Worm (Caenorhabditis elegans) whole organism, young adult: ENCODE data around the gene dnj-25.

Source experiments
- B0019.2 ChIP-seq: fragments of 200-800 bp; sonication (Bioruptor generic); conservative IDR thresholded peaks from 2 replicates; pipeline ENCODE4 v1.3.6; 2022; ENCODE audit warnings: missing genetic modification reagents, missing genetic modification characterization, missing compliant biosample characterization
- C06A6.2 ChIP-seq: fragments of 200-800 bp; sonication (Bioruptor generic); conservative IDR thresholded peaks from 2 replicates; pipeline ENCODE4 v1.3.6; 2022; ENCODE audit warnings: missing genetic modification characterization, missing compliant biosample characterization
- C17E4.6 ChIP-seq: fragments of 200-800 bp; sonication (Bioruptor generic); IDR thresholded peaks from 2 replicates; pipeline ENCODE4 v1.3.6; 2022; ENCODE audit warnings: missing genetic modification reagents, missing genetic modification characterization, missing compliant biosample characterization
- F10E7.11 ChIP-seq: sonication (generic microtip); optimal IDR thresholded peaks from 2 replicates; lab custom pipeline; 2017; ENCODE audit warnings: mild to moderate bottlenecking, missing genetic modification characterization, moderate library complexity, missing compliant biosample characterization
- F22D6.2 ChIP-seq: sonication (generic microtip); optimal IDR thresholded peaks from 2 replicates; lab custom pipeline; 2016; ENCODE audit warnings: mild to moderate bottlenecking, missing genetic modification characterization, missing compliant biosample characterization
- F37B4.10 ChIP-seq: fragments of 200-800 bp; sonication (Bioruptor generic); IDR thresholded peaks from 2 replicates; pipeline ENCODE4 v1.3.6; 2022; ENCODE audit warnings: missing genetic modification characterization, missing compliant biosample characterization
- F55B11.4 ChIP-seq: sonication (generic microtip); optimal IDR thresholded peaks from 2 replicates; lab custom pipeline; 2016; ENCODE audit warnings: missing compliant biosample characterization, missing genetic modification characterization, borderline replicate concordance; ENCODE audit not compliant: insufficient read depth
- K12H6.12 ChIP-seq: fragments of 200-800 bp; sonication (Bioruptor generic); optimal IDR thresholded peaks from 2 replicates; lab custom pipeline; 2018; ENCODE audit warnings: mild to moderate bottlenecking, missing genetic modification characterization, missing compliant biosample characterization
- Y53F4B.3 ChIP-seq: fragments of 200-800 bp; sonication (Bioruptor generic); IDR thresholded peaks from 2 replicates; pipeline ENCODE4 v1.3.6; 2022; ENCODE audit warnings: missing genetic modification reagents, missing genetic modification characterization, missing compliant biosample characterization
- Y53G8AR.9 ChIP-seq: fragments of 200-800 bp; sonication (Bioruptor generic); conservative IDR thresholded peaks from 2 replicates; pipeline ENCODE4 v1.3.6; 2022; ENCODE audit warnings: missing genetic modification reagents, missing genetic modification characterization, missing compliant biosample characterization
- ZK185.1 ChIP-seq: sonication (generic microtip); optimal IDR thresholded peaks from 2 replicates; lab custom pipeline; 2016; ENCODE audit warnings: mild to moderate bottlenecking, missing genetic modification characterization, missing compliant biosample characterization; ENCODE audit not compliant: poor library complexity, severe bottlenecking
- ama-1 ChIP-seq, 3 experiments: fragments of 150-350 bp in 1 of 3; sonication (generic microtip) in 2 of 3; optimal IDR thresholded peaks; 2 replicates each; lab custom pipeline; 2014 to 2018; ENCODE audit warnings: missing biosample characterization in 2 of 3, missing genetic modification characterization in 2 of 3, missing genetic modification reagents in 2 of 3
- aptf-3 ChIP-seq: fragments of 200-800 bp; sonication (Bioruptor generic); IDR thresholded peaks from 2 replicates; pipeline ENCODE4 v1.3.6; 2022; ENCODE audit warnings: missing genetic modification characterization, missing compliant biosample characterization
- atf-7 ChIP-seq: sonication (generic microtip); optimal IDR thresholded peaks from 2 replicates; lab custom pipeline; 2017; ENCODE audit warnings: mild to moderate bottlenecking, missing genetic modification characterization, missing compliant biosample characterization
- attf-3 ChIP-seq: fragments of 200-800 bp; sonication (Bioruptor generic); conservative IDR thresholded peaks from 2 replicates; pipeline ENCODE4 v1.3.6; 2022; ENCODE audit warnings: missing genetic modification reagents, missing genetic modification characterization, missing compliant biosample characterization
- ceh-27 ChIP-seq: fragments of 200-800 bp; sonication (Bioruptor generic); optimal IDR thresholded peaks from 2 replicates; lab custom pipeline; 2018; ENCODE audit warnings: mild to moderate bottlenecking, missing genetic modification characterization, moderate library complexity, missing compliant biosample characterization
- ceh-79 ChIP-seq: sonication (generic microtip); optimal IDR thresholded peaks from 2 replicates; lab custom pipeline; 2017; ENCODE audit warnings: mild to moderate bottlenecking, missing genetic modification characterization, missing compliant biosample characterization
- chd-7 ChIP-seq: sonication (generic microtip); optimal IDR thresholded peaks from 2 replicates; lab custom pipeline; 2016; ENCODE audit warnings: mild to moderate bottlenecking, missing genetic modification characterization, moderate library complexity, missing compliant biosample characterization
- dpff-1 ChIP-seq: sonication (generic microtip); optimal IDR thresholded peaks from 2 replicates; lab custom pipeline; 2017; ENCODE audit warnings: mild to moderate bottlenecking, missing genetic modification characterization, missing compliant biosample characterization
- dpl-1 ChIP-seq: fragments of 150-350 bp; optimal IDR thresholded peaks from 2 replicates; lab custom pipeline; 2014; ENCODE audit warnings: missing biosample characterization, missing genetic modification reagents, missing genetic modification characterization
- egl-18 ChIP-seq: fragments of 200-800 bp; sonication (Bioruptor generic); IDR thresholded peaks from 2 replicates; pipeline ENCODE4 v1.3.6; 2022; ENCODE audit warnings: missing genetic modification reagents, missing genetic modification characterization, missing compliant biosample characterization
- egl-44 ChIP-seq: fragments of 200-800 bp; sonication (Bioruptor generic); IDR thresholded peaks from 2 replicates; pipeline ENCODE4 v1.3.6; 2022; ENCODE audit warnings: missing genetic modification reagents, missing genetic modification characterization, missing compliant biosample characterization
- fkh-3 ChIP-seq: sonication (generic microtip); optimal IDR thresholded peaks from 2 replicates; lab custom pipeline; 2016; ENCODE audit warnings: mild to moderate bottlenecking, missing genetic modification characterization, missing compliant biosample characterization
- hlh-12 ChIP-seq: sonication (generic microtip); optimal IDR thresholded peaks from 2 replicates; lab custom pipeline; 2016; ENCODE audit warnings: missing genetic modification characterization, missing compliant biosample characterization
- hmg-20 ChIP-seq: fragments of 200-800 bp; sonication (Bioruptor generic); IDR thresholded peaks from 2 replicates; pipeline ENCODE4 v1.3.6; 2022; ENCODE audit warnings: missing genetic modification reagents, missing genetic modification characterization, missing compliant biosample characterization
- lag-1 ChIP-seq: fragments of 200-800 bp; sonication (Bioruptor generic); IDR thresholded peaks from 2 replicates; pipeline ENCODE4 v1.3.6; 2022; ENCODE audit warnings: missing genetic modification reagents, missing genetic modification characterization, missing compliant biosample characterization
- lin-40 ChIP-seq: sonication (generic microtip); optimal IDR thresholded peaks from 2 replicates; lab custom pipeline; 2016; ENCODE audit warnings: missing genetic modification characterization, mild to moderate bottlenecking, missing compliant biosample characterization, missing genotype, missing genetic modification reagents
- lin-54 ChIP-seq: fragments of 200-800 bp; sonication (Bioruptor generic); optimal IDR thresholded peaks from 2 replicates; lab custom pipeline; 2018; ENCODE audit warnings: mild to moderate bottlenecking, missing genetic modification characterization, missing compliant biosample characterization
- lir-1 ChIP-seq: fragments of 200-800 bp; sonication (Bioruptor generic); conservative IDR thresholded peaks from 2 replicates; pipeline ENCODE4 v1.3.6; 2022; ENCODE audit warnings: missing genetic modification reagents, missing genetic modification characterization, missing compliant biosample characterization
- lsl-1 ChIP-seq: fragments of 200-800 bp; sonication (Bioruptor generic); optimal IDR thresholded peaks from 2 replicates; lab custom pipeline; 2018; ENCODE audit warnings: mild to moderate bottlenecking, missing genetic modification characterization, moderate library complexity, missing compliant biosample characterization
- madf-10 ChIP-seq: sonication (generic microtip); optimal IDR thresholded peaks from 2 replicates; lab custom pipeline; 2016; ENCODE audit warnings: mild to moderate bottlenecking, missing genetic modification characterization, missing compliant biosample characterization
- mel-28 ChIP-seq: sonication (generic microtip); optimal IDR thresholded peaks from 2 replicates; lab custom pipeline; 2016; ENCODE audit warnings: borderline replicate concordance, mild to moderate bottlenecking, missing genetic modification characterization, missing compliant biosample characterization
- mxl-1 ChIP-seq: sonication (generic microtip); optimal IDR thresholded peaks from 2 replicates; lab custom pipeline; 2016; ENCODE audit warnings: missing genetic modification characterization, missing compliant biosample characterization
- nhr-80 ChIP-seq: sonication (generic microtip); optimal IDR thresholded peaks from 2 replicates; lab custom pipeline; 2016; ENCODE audit warnings: missing genetic modification characterization, missing compliant biosample characterization
- nhr-90 ChIP-seq: sonication (generic microtip); optimal IDR thresholded peaks from 2 replicates; lab custom pipeline; 2016; ENCODE audit warnings: missing genotype, mild to moderate bottlenecking, missing genetic modification characterization, missing compliant biosample characterization
- pha-4 ChIP-seq: fragments of 150-350 bp; sonication (generic microtip); optimal IDR thresholded peaks from 2 replicates; lab custom pipeline; 2014; ENCODE audit warnings: missing biosample characterization, missing genetic modification reagents, missing genetic modification characterization
- rcor-1 ChIP-seq: fragments of 200-800 bp; sonication (Bioruptor generic); IDR thresholded peaks from 2 replicates; pipeline ENCODE4 v1.3.6; 2022; ENCODE audit warnings: missing genetic modification reagents, missing genetic modification characterization, missing compliant biosample characterization
- rec-8 ChIP-seq, 2 experiments: sonication (generic microtip); optimal IDR thresholded peaks; 2 replicates each; lab custom pipeline; 2016; ENCODE audit warnings: mild to moderate bottlenecking in 2 of 2, missing genetic modification characterization in 2 of 2, missing genetic modification reagents in 2 of 2, missing genotype in 2 of 2, missing biosample characterization in 1 of 2, missing compliant biosample characterization in 1 of 2, moderate library complexity in 1 of 2
- sea-2 ChIP-seq: fragments of 200-800 bp; sonication (Bioruptor generic); IDR thresholded peaks from 2 replicates; pipeline ENCODE4 v1.3.6; 2022; ENCODE audit warnings: missing genetic modification characterization, missing compliant biosample characterization
- snpc-1.3 ChIP-seq: sonication (generic microtip); optimal IDR thresholded peaks from 2 replicates; lab custom pipeline; 2017; ENCODE audit warnings: missing genetic modification characterization, mild to moderate bottlenecking, missing compliant biosample characterization, antibody characterized with exemption, moderate library complexity, missing genotype, missing genetic modification reagents; ENCODE audit not compliant: insufficient read depth
- somi-1 ChIP-seq: fragments of 200-800 bp; sonication (Bioruptor generic); optimal IDR thresholded peaks from 2 replicates; lab custom pipeline; 2018; ENCODE audit warnings: mild to moderate bottlenecking, missing genetic modification characterization, missing compliant biosample characterization
- sptf-2 ChIP-seq: fragments of 200-800 bp; sonication (Bioruptor generic); optimal IDR thresholded peaks from 2 replicates; lab custom pipeline; 2018; ENCODE audit warnings: mild to moderate bottlenecking, missing genetic modification characterization, missing compliant biosample characterization
- tbx-9 ChIP-seq: sonication (generic microtip); optimal IDR thresholded peaks from 2 replicates; lab custom pipeline; 2016; ENCODE audit warnings: borderline replicate concordance, missing genetic modification characterization, inconsistent platforms, missing compliant biosample characterization
- tlf-1 ChIP-seq: fragments of 200-800 bp; sonication (Bioruptor generic); optimal IDR thresholded peaks from 2 replicates; lab custom pipeline; 2018; ENCODE audit warnings: mild to moderate bottlenecking, missing genetic modification characterization, missing compliant biosample characterization
- unc-130 ChIP-seq: sonication (generic microtip); optimal IDR thresholded peaks from 2 replicates; lab custom pipeline; 2016; ENCODE audit warnings: missing genetic modification reagents, missing genetic modification characterization, missing compliant biosample characterization
- ztf-26 ChIP-seq: sonication (generic microtip); optimal IDR thresholded peaks from 2 replicates; lab custom pipeline; 2017; ENCODE audit warnings: missing genetic modification characterization, missing compliant biosample characterization

dnj-25 gene

DNA sequence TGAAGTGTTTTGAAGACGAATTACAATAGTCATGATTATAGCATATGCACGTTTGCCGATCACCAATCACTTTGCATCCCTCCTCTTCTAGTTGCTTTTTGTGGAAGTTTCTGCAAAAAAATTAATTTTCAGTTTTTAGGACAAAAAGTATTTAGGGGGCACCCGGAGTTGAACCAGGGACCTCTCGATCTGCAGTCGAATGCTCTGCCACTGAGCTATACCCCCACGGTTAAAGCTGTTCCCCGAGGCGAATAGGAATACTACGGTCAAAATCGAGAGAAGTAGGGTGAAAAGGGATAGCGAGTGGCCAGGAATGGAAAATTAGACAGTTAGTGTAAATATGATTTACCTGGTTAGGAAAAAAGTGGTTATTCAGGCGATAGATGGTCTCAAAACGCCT is 50.2 kb downstream of the dnj-25 start (continued):
- TF ChIP-seq K12H6.12 (tag; lab: Kevin White, UChicago) (peak; percentile 33), egl-18 (GFP tag; lab: Robert Waterston, UW) (no peak), lin-40 (peak; percentile 60), aptf-3 (GFP tag; lab: Robert Waterston, UW) (no peak), rcor-1 (peak; percentile 69; the same call in 1 of the 2 replicates), unc-130 (GFP tag; lab: Kevin White, UChicago) (no peak), F22D6.2 (tag; lab: Kevin White, UChicago) (no peak), F37B4.10 (GFP tag; lab: Robert Waterston, UW) (no peak), atf-7 (tag; lab: Kevin White, UChicago) (peak; percentile 3), hmg-20 (GFP tag; lab: Robert Waterston, UW) (peak; percentile 19; the same call in 1 of the 2 replicates), egl-44 (GFP tag; lab: Robert Waterston, UW) (peak; percentile 65; the same call in 1 of the 2 replicates), ceh-27 (GFP tag; lab: Kevin White, UChicago) (peak; percentile 59), fkh-3 (tag; lab: Kevin White, UChicago) (peak; percentile 38), lir-1 (GFP tag; lab: Robert Waterston, UW) (peak; percentile 63), ceh-79 (tag; lab: Kevin White, UChicago) (peak; percentile 2), sea-2 (GFP tag; lab: Robert Waterston, UW) (0 out of 2 replicates have a peak, but pooled peaks have one; percentile 27), F55B11.4 (tag; lab: Kevin White, UChicago) (no peak), mxl-1 (tag; lab: Kevin White, UChicago) (peak; percentile 55), Y53G8AR.9 (GFP tag; lab: Robert Waterston, UW) (peak; percentile 75; the same call in 1 of the 2 replicates), nhr-80 (tag; lab: Kevin White, UChicago) (peak; percentile 10), rec-8 (tag; optimal IDR thresholded peaks at IDR 0.05; lab: Kevin White, UChicago) (peak; percentile 34 to 73), ztf-26 (tag; lab: Kevin White, UChicago) (peak; percentile 36), tbx-9 (tag; lab: Kevin White, UChicago) (peak; percentile 7), sptf-2 (peak; percentile 67), mel-28 (no peak), lag-1 (GFP tag; lab: Robert Waterston, UW) (no peak), snpc-1.3 (tag; lab: Kevin White, UChicago) (peak; percentile 46), ZK185.1 (tag; lab: Kevin White, UChicago) (peak; percentile 45), tlf-1 (no peak), lsl-1 (peak; percentile 32), madf-10 (tag; lab: Kevin White, UChicago) (peak; percentile 42), C17E4.6 (GFP tag; lab: Robert Waterston, UW) (no peak), F10E7.11 (tag; lab: Kevin White, UChicago) (no peak), dpl-1 (GFP tag; lab: Kevin White, UChicago) (no peak), pha-4 (tag; lab: Kevin White, UChicago) (no peak), ama-1 (optimal IDR thresholded peaks at IDR 0.05; lab: Kevin White, UChicago) (no peak), ama-1 (GFP tag; optimal IDR thresholded peaks at IDR 0.05; lab: Kevin White, UChicago) (peak; percentile 18 to 75), B0019.2 (GFP tag; lab: Robert Waterston, UW) (no peak), hlh-12 (tag; lab: Kevin White, UChicago) (peak; percentile 33), somi-1 (GFP tag; lab: Kevin White, UChicago) (peak; percentile 80), Y53F4B.3 (no peak), nhr-90 (tag; lab: Kevin White, UChicago) (peak; percentile 74), attf-3 (GFP tag; lab: Robert Waterston, UW) (peak; percentile 46; the same call in 1 of the 2 replicates), C06A6.2 (GFP tag; lab: Robert Waterston, UW) (peak; percentile 37; the same call in 1 of the 2 replicates), dpff-1 (no peak), chd-7 (tag; lab: Kevin White, UChicago) (peak; percentile 52), lin-54 (GFP tag; lab: Kevin White, UChicago) (peak; percentile 60)
